Fruit fly (Drosophila melanogaster) whole organism, wandering third instar larva: ENCODE measurements around the gene tth.

Experiments
- Abd-B ChIP-seq: fragments of >200 bp; optimal IDR thresholded peaks from 2 replicates; lab custom pipeline; 2017; ENCODE audit warnings: missing biosample characterization, missing genetic modification characterization
- CG32264 ChIP-seq: fragments of 200-800 bp; sonication (Bioruptor generic); optimal IDR thresholded peaks from 2 replicates; lab custom pipeline; 2016; ENCODE audit warnings: missing biosample characterization, missing genetic modification characterization
- CG9705 ChIP-seq: fragments of 200-800 bp; sonication (Bioruptor generic); optimal IDR thresholded peaks from 2 replicates; lab custom pipeline; 2018; ENCODE audit warnings: missing biosample characterization, mild to moderate bottlenecking, missing genetic modification characterization
- Dfd ChIP-seq: fragments of >200 bp; optimal IDR thresholded peaks from 2 replicates; lab custom pipeline; 2017; ENCODE audit warnings: missing biosample characterization, missing genetic modification characterization
- GATAd ChIP-seq: sonication (Bioruptor generic); optimal IDR thresholded peaks from 2 replicates; lab custom pipeline; 2016; ENCODE audit warnings: missing biosample characterization, missing genetic modification characterization
- HLH106 ChIP-seq: fragments of 200-800 bp; optimal IDR thresholded peaks from 3 replicates; lab custom pipeline; 2019; ENCODE audit warnings: missing biosample characterization, mild to moderate bottlenecking, missing genetic modification characterization, moderate library complexity
- Hnf4 ChIP-seq: fragments of 200-800 bp; sonication (Bioruptor generic); optimal IDR thresholded peaks from 2 replicates; lab custom pipeline; 2016; ENCODE audit warnings: missing biosample characterization, mild to moderate bottlenecking, missing genetic modification characterization
- Hr83 ChIP-seq: fragments of 200-300 bp; sonication (Bioruptor generic); optimal IDR thresholded peaks from 2 replicates; lab custom pipeline; 2016; ENCODE audit warnings: missing biosample characterization, mild to moderate bottlenecking, missing genetic modification characterization, moderate library complexity; ENCODE audit not compliant: poor library complexity, severe bottlenecking
- Jra ChIP-seq: sonication (Bioruptor generic); optimal IDR thresholded peaks from 2 replicates; lab custom pipeline; 2016; ENCODE audit warnings: missing biosample characterization, missing genetic modification characterization
- Mio ChIP-seq: sonication (Bioruptor generic); optimal IDR thresholded peaks from 2 replicates; lab custom pipeline; 2016; ENCODE audit warnings: missing biosample characterization, missing genetic modification characterization
- Myc ChIP-seq: fragments of >200 bp; optimal IDR thresholded peaks from 2 replicates; lab custom pipeline; 2017
- N ChIP-seq: fragments of >200 bp; optimal IDR thresholded peaks from 2 replicates; lab custom pipeline; 2018; ENCODE audit warnings: missing biosample characterization, missing external identifiers, missing genetic modification characterization
- OdsH ChIP-seq: fragments of 200-800 bp; sonication (Bioruptor generic); optimal IDR thresholded peaks from 2 replicates; lab custom pipeline; 2016; ENCODE audit warnings: missing biosample characterization, mild to moderate bottlenecking, missing genetic modification characterization
- Rel ChIP-seq, 2 experiments: fragments of 200-800 bp; sonication (Bioruptor generic) in 1 of 2; optimal IDR thresholded peaks; 2 replicates in 1 of 2; 3 replicates in 1 of 2; lab custom pipeline; 2016 to 2019; ENCODE audit warnings: mild to moderate bottlenecking in 2 of 2, missing biosample characterization in 2 of 2, missing genetic modification characterization in 2 of 2, moderate library complexity in 1 of 2
- Sp1 ChIP-seq: fragments of 200-800 bp; sonication (Bioruptor generic); optimal IDR thresholded peaks from 3 replicates; lab custom pipeline; 2019; ENCODE audit warnings: missing biosample characterization, mild to moderate bottlenecking, missing genetic modification characterization, moderate library complexity
- Vsx2 ChIP-seq: fragments of 200-300, 225-300 bp; sonication (Bioruptor generic); optimal IDR thresholded peaks from 2 replicates; lab custom pipeline; 2018; ENCODE audit warnings: missing biosample characterization, missing genetic modification characterization; ENCODE audit not compliant: partially characterized antibody
- br ChIP-seq: fragments of 200-800 bp; sonication (Bioruptor generic); optimal IDR thresholded peaks from 2 replicates; lab custom pipeline; 2016; ENCODE audit warnings: missing biosample characterization, missing genetic modification characterization
- brk ChIP-seq: fragments of 200-800 bp; sonication (Bioruptor generic); optimal IDR thresholded peaks from 2 replicates; lab custom pipeline; 2016; ENCODE audit warnings: missing biosample characterization, mild to moderate bottlenecking, missing genetic modification characterization
- dmrt93B ChIP-seq: fragments of 200-800 bp; sonication (Bioruptor generic); optimal IDR thresholded peaks from 2 replicates; lab custom pipeline; 2018; ENCODE audit warnings: missing biosample characterization, mild to moderate bottlenecking, missing genetic modification characterization
- dsf ChIP-seq: sonication (Bioruptor generic); optimal IDR thresholded peaks from 2 replicates; lab custom pipeline; 2016; ENCODE audit warnings: missing biosample characterization, missing genetic modification characterization, borderline replicate concordance
- ey ChIP-seq: fragments of 200-800 bp; sonication (Bioruptor generic); optimal IDR thresholded peaks from 2 replicates; lab custom pipeline; 2016; ENCODE audit warnings: missing biosample characterization, missing genetic modification characterization
- foxo ChIP-seq, 2 experiments: fragments of 200-800 bp; sonication (Bioruptor generic); optimal IDR thresholded peaks; 2 replicates in 1 of 2; 3 replicates in 1 of 2; lab custom pipeline; 2016 to 2017; ENCODE audit warnings: missing biosample characterization in 2 of 2, missing genetic modification characterization in 2 of 2
- fru ChIP-seq: fragments of 200-800 bp; sonication (Bioruptor generic); optimal IDR thresholded peaks from 3 replicates; lab custom pipeline; 2016; ENCODE audit warnings: missing biosample characterization, mild to moderate bottlenecking, missing genetic modification characterization
- h ChIP-seq: fragments of 200-800 bp; sonication (Bioruptor generic); optimal IDR thresholded peaks from 3 replicates; lab custom pipeline; 2016; ENCODE audit warnings: missing biosample characterization, mild to moderate bottlenecking, missing genetic modification characterization
- pan ChIP-seq: fragments of >200 bp; optimal IDR thresholded peaks from 2 replicates; lab custom pipeline; 2017
- psq ChIP-seq: fragments of 200-800 bp; sonication (Bioruptor generic); optimal IDR thresholded peaks from 3 replicates; lab custom pipeline; 2017; ENCODE audit warnings: missing biosample characterization, mild to moderate bottlenecking, missing genetic modification characterization, moderate library complexity
- rgr ChIP-seq: fragments of 200-800 bp; sonication (Bioruptor generic); optimal IDR thresholded peaks from 3 replicates; lab custom pipeline; 2016; ENCODE audit warnings: missing biosample characterization, mild to moderate bottlenecking, missing genetic modification characterization
- sage ChIP-seq: fragments of 200-800 bp; sonication (Bioruptor generic); optimal IDR thresholded peaks from 2 replicates; lab custom pipeline; 2016; ENCODE audit warnings: missing biosample characterization, mild to moderate bottlenecking, missing genetic modification characterization
- sv ChIP-seq: fragments of 200-800 bp; sonication (Bioruptor generic); optimal IDR thresholded peaks from 3 replicates; lab custom pipeline; 2016; ENCODE audit warnings: missing biosample characterization, missing genetic modification characterization
- tai ChIP-seq: sonication (Bioruptor generic); optimal IDR thresholded peaks from 2 replicates; lab custom pipeline; 2016; ENCODE audit warnings: missing biosample characterization, missing genetic modification characterization
- usp ChIP-seq: fragments of >200 bp; optimal IDR thresholded peaks from 2 replicates; lab custom pipeline; 2017; ENCODE audit warnings: missing biosample characterization, missing genetic modification characterization
- woc ChIP-seq: sonication (Bioruptor generic); optimal IDR thresholded peaks from 2 replicates; lab custom pipeline; 2016; ENCODE audit warnings: missing biosample characterization, mild to moderate bottlenecking, missing genetic modification characterization

The tth gene

DNA sequence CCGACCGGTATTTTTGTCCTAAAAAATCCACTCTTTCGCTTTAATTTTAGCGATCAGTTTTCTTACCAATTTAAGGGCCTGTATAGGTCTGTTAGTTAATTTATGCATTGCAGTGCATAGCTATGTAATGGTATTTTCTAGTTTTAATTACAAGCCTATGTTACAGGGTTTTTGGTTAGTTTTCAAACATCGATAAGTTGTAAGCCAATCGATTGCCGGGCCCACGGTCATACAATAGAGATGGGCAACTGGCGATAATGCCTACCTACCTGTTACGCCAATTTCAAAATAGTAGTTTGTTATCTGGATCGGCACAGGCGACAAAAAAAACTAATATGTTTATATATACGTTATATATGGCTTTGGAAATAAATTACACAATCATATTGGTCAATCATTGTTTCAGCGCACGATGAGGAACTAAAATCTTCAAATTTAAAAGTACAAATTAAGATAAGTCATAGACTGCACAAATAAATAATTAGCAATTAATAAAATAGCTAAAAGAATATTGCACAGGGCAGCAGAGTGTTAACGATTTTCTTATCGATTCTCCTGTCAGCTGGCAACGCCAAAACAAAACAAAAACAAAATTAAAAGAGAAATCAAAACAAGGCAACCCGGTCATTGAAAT, at the start of gene tth, which contains the start of gene Tango2:
TSS of gene tth (minus strand) at position 170 of the 634 bp plus-strand sequence.
TSS of gene Tango2 (plus strand) at position 573 of the 634 bp plus-strand sequence.
- peak; percentile 2 for TF ChIP-seq Hr83 (GFP tag; lab: Kevin White, UChicago)
- no peak for TF ChIP-seq dmrt93B (GFP tag; lab: Kevin White, UChicago)
- no peak for TF ChIP-seq brk (GFP tag; lab: Kevin White, UChicago)
- TF ChIP-seq foxo (GFP tag; optimal IDR thresholded peaks at IDR 0.05; lab: Kevin White, UChicago): peak in 1 of 2 experiments; percentile 90
- peak; percentile 56 for TF ChIP-seq psq (GFP tag; lab: Kevin White, UChicago)
- TF ChIP-seq Hnf4 (GFP tag; lab: Kevin White, UChicago): no peak
- peak; percentile 53 for TF ChIP-seq dsf (GFP tag; lab: Kevin White, UChicago)
- TF ChIP-seq CG32264 (GFP tag; lab: Kevin White, UChicago): peak; percentile 14
- TF ChIP-seq Mio (GFP tag; lab: Kevin White, UChicago): peak; percentile 16
- TF ChIP-seq br (GFP tag; lab: Kevin White, UChicago): peak; percentile 85
- TF ChIP-seq woc: peak; percentile 73
- TF ChIP-seq OdsH: peak; percentile 80
- TF ChIP-seq fru (GFP tag; lab: Kevin White, UChicago): peak; percentile 90
- no peak for TF ChIP-seq Jra
- TF ChIP-seq GATAd (GFP tag; lab: Kevin White, UChicago): no peak
- peak; percentile 84 for TF ChIP-seq ey
- peak; percentile 36 for TF ChIP-seq Rel (GFP tag; optimal IDR thresholded peaks at IDR 0.05; lab: Kevin White, UChicago)
- TF ChIP-seq Rel (tag; optimal IDR thresholded peaks at IDR 0.05; lab: Kevin White, UChicago): peak; percentile 55
- peak; percentile 54 for TF ChIP-seq CG9705 (GFP tag; lab: Kevin White, UChicago)
- peak; percentile 87 for TF ChIP-seq h
- no peak for TF ChIP-seq pan (lab: Kevin White, UChicago)
- TF ChIP-seq sv (GFP tag; lab: Kevin White, UChicago): peak; percentile 55
- TF ChIP-seq HLH106 (tag; lab: Kevin White, UChicago): peak; percentile 89
- TF ChIP-seq rgr (GFP tag; lab: Kevin White, UChicago): peak; percentile 87
- TF ChIP-seq Sp1 (GFP tag; lab: Kevin White, UChicago): peak; percentile 88

DNA sequence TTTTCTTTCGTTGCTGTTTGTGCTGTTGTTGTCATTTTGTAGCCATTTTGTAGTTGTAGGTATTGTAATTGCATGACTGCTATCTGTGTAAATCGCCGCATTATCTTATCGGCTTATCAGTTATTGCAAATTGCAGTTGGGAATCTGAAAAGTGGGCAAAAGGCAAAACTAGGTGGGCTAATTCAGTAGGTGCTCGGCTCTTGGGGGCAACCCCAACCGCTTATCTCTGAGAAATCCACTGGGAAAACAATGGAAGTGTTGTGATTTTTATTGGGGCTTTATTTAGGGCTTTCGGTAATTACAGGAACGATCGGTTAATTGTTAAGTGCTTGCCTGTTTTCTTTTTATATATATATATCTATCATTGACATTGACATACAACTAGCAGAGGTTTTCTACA, 34.8 kb upstream of the tth start:
- TF ChIP-seq sv (GFP tag; lab: Kevin White, UChicago): no peak
- no peak for TF ChIP-seq Rel (GFP tag; optimal IDR thresholded peaks at IDR 0.05; lab: Kevin White, UChicago)
- TF ChIP-seq Rel (tag; optimal IDR thresholded peaks at IDR 0.05; lab: Kevin White, UChicago): peak; percentile 40
- no peak for TF ChIP-seq dmrt93B (GFP tag; lab: Kevin White, UChicago)
- no peak for TF ChIP-seq CG9705 (GFP tag; lab: Kevin White, UChicago)

dm6 chrX:13649801-13650200, 33.4 kb upstream of the tth start:
- TF ChIP-seq psq (GFP tag; lab: Kevin White, UChicago) (no peak), Dfd (GFP tag; lab: Kevin White, UChicago) (peak; percentile 84), Rel (GFP tag; optimal IDR thresholded peaks at IDR 0.05; lab: Kevin White, UChicago) (no peak), Rel (tag; optimal IDR thresholded peaks at IDR 0.05; lab: Kevin White, UChicago) (no peak)

dm6 chrX:13648819-13649218, 32.4 kb upstream of the tth start:
- TF ChIP-seq Myc (lab: Kevin White, UChicago) (no peak), sv (GFP tag; lab: Kevin White, UChicago) (no peak), usp (no peak), Sp1 (GFP tag; lab: Kevin White, UChicago) (no peak), tai (GFP tag; lab: Kevin White, UChicago) (no peak), psq (GFP tag; lab: Kevin White, UChicago) (no peak)
- TF ChIP-seq, all 38 proteins: peak for 0

DNA sequence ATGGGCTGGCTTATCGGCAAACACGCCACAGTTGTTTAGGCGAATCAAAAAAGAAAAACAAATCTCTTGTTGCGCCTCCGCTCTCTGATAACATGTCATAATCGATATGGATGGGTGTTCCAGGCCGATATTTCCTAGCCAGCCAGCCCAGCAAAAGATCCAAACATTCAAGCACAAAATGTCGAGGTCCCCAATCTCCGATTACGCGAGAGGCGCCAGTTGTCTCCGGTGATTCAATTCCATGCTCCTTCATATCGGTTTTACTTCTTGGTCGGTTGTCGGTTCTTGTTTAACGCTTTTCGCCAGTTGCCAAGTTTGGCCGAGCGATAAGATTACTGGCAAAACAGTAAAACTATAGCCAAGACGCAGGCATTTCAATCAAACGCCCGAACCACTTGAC, 29.8 kb upstream of the tth start:
- TF ChIP-seq brk (GFP tag; lab: Kevin White, UChicago): no peak
- TF ChIP-seq tai (GFP tag; lab: Kevin White, UChicago): no peak
- TF ChIP-seq Rel (GFP tag; optimal IDR thresholded peaks at IDR 0.05; lab: Kevin White, UChicago): no peak
- no peak for TF ChIP-seq Rel (tag; optimal IDR thresholded peaks at IDR 0.05; lab: Kevin White, UChicago)
- TF ChIP-seq fru (GFP tag; lab: Kevin White, UChicago): no peak
- no peak for TF ChIP-seq foxo (GFP tag; optimal IDR thresholded peaks at IDR 0.05; lab: Kevin White, UChicago)
- TF ChIP-seq GATAd (GFP tag; lab: Kevin White, UChicago): no peak
- TF ChIP-seq OdsH: no peak
- no peak for TF ChIP-seq Vsx2
- no peak for TF ChIP-seq Jra
- TF ChIP-seq Myc (lab: Kevin White, UChicago): no peak
- TF ChIP-seq HLH106 (tag; lab: Kevin White, UChicago): no peak
- no peak for TF ChIP-seq N (GFP tag; lab: Kevin White, UChicago)
- no peak for TF ChIP-seq dmrt93B (GFP tag; lab: Kevin White, UChicago)
- TF ChIP-seq Abd-B (GFP tag; lab: Kevin White, UChicago): no peak
- TF ChIP-seq sage (GFP tag; lab: Kevin White, UChicago): no peak
- no peak for TF ChIP-seq sv (GFP tag; lab: Kevin White, UChicago)
- TF ChIP-seq, all 38 proteins: peak for 0
